Worm (Caenorhabditis elegans): ENCODE results near the gene mdmh-35.

ce11 chrII:7832054-7832453 is 23.5 kb downstream of the mdmh-35 start, which contains the start of gene T09A5.14:
- no peak for TF ChIP-seq ref-1 (GFP tag; conservative IDR thresholded peaks at IDR 0.05)
- no peak for TF ChIP-seq ztf-23 (GFP tag; IDR thresholded peaks at IDR 0.05)
- TF ChIP-seq med-1 (GFP tag; optimal IDR thresholded peaks at IDR 0.05; ENCODE audit: insufficient read depth) = no peak
- no peak for TF ChIP-seq klf-2 (GFP tag; conservative IDR thresholded peaks at IDR 0.05)
